Worm (Caenorhabditis elegans): ENCODE results near the gene nas-28.

The nas-28 gene

ce11 chrIII:6176172-6176571 lies 6.8 kb downstream of the nas-28 start:
- TF ChIP-seq tra-4 (tag; optimal IDR thresholded peaks at IDR 0.05) (no peak), hnd-1 (tag; optimal IDR thresholded peaks at IDR 0.05) (no peak), ets-7 (tag; optimal IDR thresholded peaks at IDR 0.05) (no peak), B0310.2 (tag; optimal IDR thresholded peaks at IDR 0.05) (no peak), ama-1 (optimal IDR thresholded peaks at IDR 0.05) (no peak), tbx-11 (GFP tag; IDR thresholded peaks at IDR 0.05) (no peak), hmg-4 (GFP tag; optimal IDR thresholded peaks at IDR 0.05) (no peak), F13C5.2 (tag; optimal IDR thresholded peaks at IDR 0.05) (no peak), hmbx-1 (tag; optimal IDR thresholded peaks at IDR 0.05) (no peak), ceh-36 (tag; optimal IDR thresholded peaks at IDR 0.05) (no peak)

- TF ChIP-seq F13C5.2 (tag; optimal IDR thresholded peaks at IDR 0.05) (no peak), scrt-1 (GFP tag; IDR thresholded peaks at IDR 0.05) (no peak), ceh-13 (GFP tag; optimal IDR thresholded peaks at IDR 0.05) (no peak), ama-1 (optimal IDR thresholded peaks at IDR 0.05) (no peak), tra-4 (tag; optimal IDR thresholded peaks at IDR 0.05) (no peak), ets-7 (tag; optimal IDR thresholded peaks at IDR 0.05) (no peak), ceh-36 (tag; optimal IDR thresholded peaks at IDR 0.05) (no peak), sea-1 (GFP tag; conservative IDR thresholded peaks at IDR 0.05) (no peak), hmbx-1 (tag; optimal IDR thresholded peaks at IDR 0.05) (no peak), B0310.2 (tag; optimal IDR thresholded peaks at IDR 0.05) (no peak), aly-1 (tag; optimal IDR thresholded peaks at IDR 0.05) (no peak), tbx-11 (GFP tag; IDR thresholded peaks at IDR 0.05) (no peak), flt-1 (GFP tag; IDR thresholded peaks at IDR 0.05) (no peak), tbx-37 (GFP tag; conservative IDR thresholded peaks at IDR 0.05) (no peak), hmg-4 (GFP tag; optimal IDR thresholded peaks at IDR 0.05) (no peak), hnd-1 (tag; optimal IDR thresholded peaks at IDR 0.05) (no peak), pes-1 (GFP tag; IDR thresholded peaks at IDR 0.05) (no peak)
Measured at ce11 chrIII:6173020-6173597, 9.9 kb downstream of the nas-28 start, which contains the start of the genes abcf-3 and F42A10.5. TSS of gene abcf-3 (plus strand) at chrIII:6173403. TSS of gene F42A10.5 (minus strand) at chrIII:6173477.

ce11 chrIII:6170038-6170437 lies 13.0 kb downstream of the nas-28 start:
- TF ChIP-seq F13C5.2 (tag; optimal IDR thresholded peaks at IDR 0.05): peak; percentile 12
- TF ChIP-seq tbx-37 (GFP tag; conservative IDR thresholded peaks at IDR 0.05): no peak

ce11 chrIII:6168497-6169227 lies 14.4 kb downstream of the nas-28 start, which contains the start of gene efk-1:
TSS of gene efk-1 (minus strand) at chrIII:6168547.
- TF ChIP-seq B0310.2 (tag; optimal IDR thresholded peaks at IDR 0.05): no peak
- TF ChIP-seq aly-1 (tag; optimal IDR thresholded peaks at IDR 0.05): no peak
- TF ChIP-seq tbx-37 (GFP tag; conservative IDR thresholded peaks at IDR 0.05): no peak
- no peak for TF ChIP-seq F13C5.2 (tag; optimal IDR thresholded peaks at IDR 0.05)
- no peak for TF ChIP-seq sea-1 (GFP tag; conservative IDR thresholded peaks at IDR 0.05)
- TF ChIP-seq hmbx-1 (tag; optimal IDR thresholded peaks at IDR 0.05): no peak
- no peak for TF ChIP-seq hnd-1 (tag; optimal IDR thresholded peaks at IDR 0.05)
- TF ChIP-seq ceh-36 (tag; optimal IDR thresholded peaks at IDR 0.05): no peak
- TF ChIP-seq tbx-11 (GFP tag; IDR thresholded peaks at IDR 0.05): no peak
- TF ChIP-seq ama-1 (optimal IDR thresholded peaks at IDR 0.05): no peak
- TF ChIP-seq ets-7 (tag; optimal IDR thresholded peaks at IDR 0.05): no peak

DNA sequence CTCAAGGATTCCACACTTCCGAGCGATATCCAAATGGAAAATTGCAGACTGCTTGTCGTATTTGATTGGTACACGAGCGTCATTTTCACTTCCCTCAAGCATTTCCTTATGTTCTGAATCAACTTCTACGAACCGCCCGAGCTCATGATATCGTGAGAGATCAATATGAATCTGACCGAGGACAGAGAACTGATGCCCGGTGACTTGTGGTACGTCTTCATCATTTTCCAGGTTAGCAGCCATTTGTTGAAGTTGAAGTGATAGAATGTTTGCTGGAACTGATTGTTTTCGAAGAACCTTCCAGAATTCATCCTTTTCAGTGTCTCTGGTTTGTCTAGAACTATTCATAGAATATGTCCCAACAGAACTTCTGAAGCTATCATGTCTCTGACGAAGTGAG lies 16.4 kb downstream of the nas-28 start:
- TF ChIP-seq tbx-37 (GFP tag; conservative IDR thresholded peaks at IDR 0.05) (no peak), F13C5.2 (tag; optimal IDR thresholded peaks at IDR 0.05) (no peak), B0310.2 (tag; optimal IDR thresholded peaks at IDR 0.05) (no peak), tbx-11 (GFP tag; IDR thresholded peaks at IDR 0.05) (no peak), hnd-1 (tag; optimal IDR thresholded peaks at IDR 0.05) (no peak), flt-1 (GFP tag; IDR thresholded peaks at IDR 0.05) (no peak), tra-4 (tag; optimal IDR thresholded peaks at IDR 0.05) (no peak), pes-1 (GFP tag; IDR thresholded peaks at IDR 0.05) (no peak), aly-1 (tag; optimal IDR thresholded peaks at IDR 0.05) (no peak), sea-1 (GFP tag; conservative IDR thresholded peaks at IDR 0.05) (no peak), ceh-13 (GFP tag; optimal IDR thresholded peaks at IDR 0.05) (no peak), ets-7 (tag; optimal IDR thresholded peaks at IDR 0.05) (no peak)

DNA sequence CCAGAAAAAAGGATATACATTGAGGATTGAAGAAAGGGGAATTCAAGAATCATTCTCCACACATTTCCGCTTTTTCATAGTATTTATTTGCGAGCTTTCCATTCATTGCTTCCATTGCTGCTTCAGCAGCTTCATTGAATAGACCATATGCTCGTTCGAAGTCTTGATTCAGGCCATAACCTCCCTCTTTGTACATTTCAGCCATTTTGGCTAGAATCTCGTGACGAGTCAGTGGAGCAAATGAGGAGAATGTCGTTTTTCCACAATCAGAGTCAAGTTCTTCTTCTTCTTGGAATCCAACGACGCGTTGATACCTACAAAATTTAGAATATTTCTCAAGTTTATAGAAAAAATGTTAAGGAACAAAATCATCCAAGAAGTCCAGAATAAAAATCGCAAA lies 17.8 kb downstream of the nas-28 start:
- no peak for TF ChIP-seq flt-1 (GFP tag; IDR thresholded peaks at IDR 0.05)
- TF ChIP-seq scrt-1 (GFP tag; IDR thresholded peaks at IDR 0.05): no peak
- no peak for TF ChIP-seq F13C5.2 (tag; optimal IDR thresholded peaks at IDR 0.05)
- no peak for TF ChIP-seq tra-4 (tag; optimal IDR thresholded peaks at IDR 0.05)
- TF ChIP-seq hmbx-1 (tag; optimal IDR thresholded peaks at IDR 0.05): no peak
- TF ChIP-seq ceh-13 (GFP tag; optimal IDR thresholded peaks at IDR 0.05): no peak
- TF ChIP-seq aly-1 (tag; optimal IDR thresholded peaks at IDR 0.05): no peak
- no peak for TF ChIP-seq ets-7 (tag; optimal IDR thresholded peaks at IDR 0.05)
- no peak for TF ChIP-seq sea-1 (GFP tag; conservative IDR thresholded peaks at IDR 0.05)
- TF ChIP-seq hnd-1 (tag; optimal IDR thresholded peaks at IDR 0.05): no peak
- TF ChIP-seq hmg-4 (GFP tag; optimal IDR thresholded peaks at IDR 0.05): no peak
- no peak for TF ChIP-seq tbx-11 (GFP tag; IDR thresholded peaks at IDR 0.05)
- TF ChIP-seq ama-1 (optimal IDR thresholded peaks at IDR 0.05): no peak
- TF ChIP-seq tbx-37 (GFP tag; conservative IDR thresholded peaks at IDR 0.05): no peak
- no peak for TF ChIP-seq pes-1 (GFP tag; IDR thresholded peaks at IDR 0.05)
- TF ChIP-seq B0310.2 (tag; optimal IDR thresholded peaks at IDR 0.05): no peak
- TF ChIP-seq ceh-36 (tag; optimal IDR thresholded peaks at IDR 0.05): no peak

ce11 chrIII:6164253-6164971 lies 18.6 kb downstream of the nas-28 start, which contains the start of gene F42A10.9:
TSS of gene F42A10.9 (plus strand) at chrIII:6164573.
- no peak for TF ChIP-seq hmg-4 (GFP tag; optimal IDR thresholded peaks at IDR 0.05)
- TF ChIP-seq hnd-1 (tag; optimal IDR thresholded peaks at IDR 0.05): no peak
